Fruit fly (Drosophila melanogaster) whole organism, embryonic: ENCODE measurements around the gene CG34267.
A peak's percentile ranks its signal among the peaks of the same experiment; 100 is the strongest.

Experiments used
- Ada2b ChIP-seq: fragments of 200-800 bp; sonication (Bioruptor generic); IDR thresholded peaks from 2 replicates; pipeline ENCODE4 v1.3.6; 2022; ENCODE audit warnings: missing biosample characterization, missing genetic modification characterization
- Awh ChIP-seq: fragments of 200-800 bp; sonication (Bioruptor generic); IDR thresholded peaks from 2 replicates; pipeline ENCODE4, ENCODE4 v1.3.6; 2022; ENCODE audit warnings: missing biosample characterization, missing genetic modification characterization
- Bdp1 ChIP-seq: fragments of 200-800 bp; sonication (Bioruptor generic); optimal IDR thresholded peaks from 3 replicates; lab custom pipeline; 2016; ENCODE audit warnings: missing biosample characterization, missing genetic modification characterization
- Blimp-1 ChIP-seq: fragments of 200-800 bp; sonication (Bioruptor generic); optimal IDR thresholded peaks from 3 replicates; lab custom pipeline; 2018; ENCODE audit warnings: missing biosample characterization, missing genetic modification characterization, mild to moderate bottlenecking, moderate library complexity, missing genetic modification reagents
- CG10147 ChIP-seq: fragments of 200-800 bp; sonication (Bioruptor generic); optimal IDR thresholded peaks from 2 replicates; lab custom pipeline; 2019; ENCODE audit warnings: missing biosample characterization, mild to moderate bottlenecking, missing genetic modification characterization, moderate library complexity
- CG10267 ChIP-seq: fragments of 200-800 bp; sonication (Bioruptor generic); optimal IDR thresholded peaks from 2 replicates; lab custom pipeline; 2018; ENCODE audit warnings: missing biosample characterization, mild to moderate bottlenecking, missing genetic modification characterization, moderate library complexity
- CG12299 ChIP-seq: fragments of 200-800 bp; sonication (Bioruptor generic); optimal IDR thresholded peaks from 2 replicates; lab custom pipeline; 2018; ENCODE audit warnings: missing biosample characterization, mild to moderate bottlenecking, missing genetic modification characterization
- CG12659 ChIP-seq: fragments of 200-800 bp; sonication (Bioruptor generic); optimal IDR thresholded peaks from 3 replicates; lab custom pipeline; 2017; ENCODE audit warnings: mild to moderate bottlenecking, missing biosample characterization, missing genetic modification reagents, missing genetic modification characterization
- CG13287 ChIP-seq: fragments of 200-800 bp; sonication (Bioruptor generic); IDR thresholded peaks from 2 replicates; pipeline ENCODE4 v1.3.6; 2022; ENCODE audit warnings: missing biosample characterization, missing genetic modification characterization; ENCODE audit not compliant: partially characterized antibody
- CG15011 ChIP-seq: fragments of 200-800 bp; sonication (Bioruptor generic); optimal IDR thresholded peaks from 3 replicates; lab custom pipeline; 2018; ENCODE audit warnings: missing biosample characterization, mild to moderate bottlenecking, missing genetic modification characterization
- CG15696 ChIP-seq: fragments of 200-800 bp; sonication (Bioruptor generic); optimal IDR thresholded peaks from 2 replicates; lab custom pipeline; 2019; ENCODE audit warnings: missing biosample characterization, mild to moderate bottlenecking, missing genetic modification characterization, moderate library complexity
- CG16813 ChIP-seq: fragments of 200-800 bp; sonication (Bioruptor generic); IDR thresholded peaks from 3 replicates; pipeline ENCODE4 v1.3.6; 2022; ENCODE audit warnings: missing biosample characterization, missing genetic modification characterization; ENCODE audit not compliant: partially characterized antibody
- CG18764 ChIP-seq: fragments of 200-800 bp; sonication (Bioruptor generic); optimal IDR thresholded peaks from 3 replicates; lab custom pipeline; 2016; ENCODE audit warnings: missing biosample characterization, missing genetic modification characterization
- CG2678 ChIP-seq: fragments of 200-800 bp; sonication (Bioruptor generic); optimal IDR thresholded peaks from 3 replicates; lab custom pipeline; 2019; ENCODE audit warnings: missing biosample characterization, mild to moderate bottlenecking, missing genetic modification characterization, moderate library complexity
- CG2889 ChIP-seq: fragments of 200-800 bp; sonication (Bioruptor generic); IDR thresholded peaks from 3 replicates; pipeline ENCODE4 v1.3.6; 2022; ENCODE audit warnings: missing biosample characterization, missing genetic modification characterization
- CG34376 ChIP-seq: fragments of 200-800 bp; sonication (Bioruptor generic); optimal IDR thresholded peaks from 2 replicates; lab custom pipeline; 2018; ENCODE audit warnings: missing biosample characterization, mild to moderate bottlenecking, missing genetic modification characterization
- CG4360 ChIP-seq: fragments of 200-800 bp; sonication (Bioruptor generic); IDR thresholded peaks from 2 replicates; pipeline ENCODE4 v1.3.6; 2022; ENCODE audit warnings: missing biosample characterization, missing genetic modification characterization
- CG8765 ChIP-seq: fragments of 200-800 bp; sonication (Bioruptor generic); IDR thresholded peaks from 2 replicates; pipeline ENCODE4 v1.3.6; 2022; ENCODE audit warnings: missing biosample characterization, missing genetic modification characterization
- CrebB ChIP-seq: fragments of 200-800 bp; sonication (Bioruptor generic); optimal IDR thresholded peaks from 3 replicates; lab custom pipeline; 2018; ENCODE audit warnings: missing biosample characterization, mild to moderate bottlenecking, missing genetic modification characterization
- Dbx ChIP-seq: fragments of 200-800 bp; sonication (Bioruptor generic); IDR thresholded peaks from 3 replicates; pipeline ENCODE4 v1.3.6; 2022; ENCODE audit warnings: missing biosample characterization, missing genetic modification characterization
- Drgx ChIP-seq: fragments of 200-800 bp; sonication (Bioruptor generic); IDR thresholded peaks from 2 replicates; pipeline ENCODE4 v1.3.6; 2022; ENCODE audit warnings: missing biosample characterization, missing genetic modification characterization
- E2f2 ChIP-seq: fragments of 200-800 bp; sonication (Bioruptor generic); IDR thresholded peaks from 2 replicates; pipeline ENCODE4 v1.3.6; 2022; ENCODE audit warnings: missing biosample characterization, missing genetic modification characterization
- GATAe ChIP-seq: fragments of 200-800 bp; sonication (Bioruptor generic); conservative IDR thresholded peaks from 2 replicates; pipeline ENCODE4 v1.3.6; 2022; ENCODE audit warnings: missing biosample characterization, missing genetic modification characterization
- MBD-R2 ChIP-seq: fragments of 200-800 bp; sonication (Bioruptor generic); IDR thresholded peaks from 2 replicates; pipeline ENCODE4 v1.3.6; 2022; ENCODE audit warnings: missing biosample characterization, missing genetic modification characterization
- Mad ChIP-seq: fragments of 200-800 bp; sonication (Bioruptor generic); optimal IDR thresholded peaks from 2 replicates; lab custom pipeline; 2016; ENCODE audit warnings: missing biosample characterization, missing genetic modification characterization
- Max ChIP-seq: fragments of 200-800 bp; sonication (Bioruptor generic); optimal IDR thresholded peaks from 2 replicates; lab custom pipeline; 2016; ENCODE audit warnings: missing biosample characterization, mild to moderate bottlenecking, missing genetic modification characterization
- NK7.1 ChIP-seq: fragments of 200-800 bp; sonication (Bioruptor generic); optimal IDR thresholded peaks from 3 replicates; lab custom pipeline; 2016; ENCODE audit warnings: missing biosample characterization, missing genetic modification characterization
- Nf-YB ChIP-seq: fragments of 200-800 bp; sonication (Bioruptor generic); optimal IDR thresholded peaks from 3 replicates; lab custom pipeline; 2019; ENCODE audit warnings: missing biosample characterization, mild to moderate bottlenecking, missing genetic modification characterization, moderate library complexity
- NfI ChIP-seq: fragments of 200-800 bp; sonication (Bioruptor generic); optimal IDR thresholded peaks from 3 replicates; lab custom pipeline; 2018; ENCODE audit warnings: missing biosample characterization, mild to moderate bottlenecking, missing genetic modification characterization, moderate library complexity
- Poxn ChIP-seq: fragments of 200-800 bp; sonication (Bioruptor generic); IDR thresholded peaks from 2 replicates; pipeline ENCODE4 v1.3.6; 2022; ENCODE audit warnings: missing biosample characterization, missing genetic modification characterization
- Stat92E ChIP-seq, 3 experiments: fragments of >200 bp in 2 of 3; fragments of 200-800 bp in 1 of 3; sonication (Bioruptor generic) in 1 of 3; optimal IDR thresholded peaks; 2 replicates each; lab custom pipeline; 2017 to 2019; ENCODE audit warnings: missing biosample characterization in 3 of 3, missing genetic modification characterization in 3 of 3, mild to moderate bottlenecking in 1 of 3, moderate library complexity in 1 of 3
- al ChIP-seq: fragments of 200-800 bp; sonication (Bioruptor generic); IDR thresholded peaks from 2 replicates; pipeline ENCODE4 v1.3.6; 2022; ENCODE audit warnings: missing biosample characterization, missing genetic modification characterization
- chn ChIP-seq: fragments of 200-800 bp; sonication (Bioruptor generic); optimal IDR thresholded peaks from 2 replicates; lab custom pipeline; 2016; ENCODE audit warnings: missing biosample characterization, missing genetic modification characterization
- croc ChIP-seq: fragments of 200-800 bp; sonication (Bioruptor generic); conservative IDR thresholded peaks from 3 replicates; pipeline ENCODE4 v1.3.6; 2022; ENCODE audit warnings: missing biosample characterization, missing genetic modification characterization
- dati ChIP-seq: fragments of 200-800 bp; sonication (Bioruptor generic); IDR thresholded peaks from 2 replicates; pipeline ENCODE4 v1.3.6; 2022; ENCODE audit warnings: missing biosample characterization, missing genetic modification characterization
- dmrt99B ChIP-seq: fragments of 200-800 bp; sonication (Bioruptor generic); optimal IDR thresholded peaks from 2 replicates; lab custom pipeline; 2018; ENCODE audit warnings: missing biosample characterization, mild to moderate bottlenecking, missing genetic modification characterization, moderate library complexity
- en ChIP-seq: fragments of 200-800 bp; sonication (Bioruptor generic); optimal IDR thresholded peaks from 2 replicates; lab custom pipeline; 2016; ENCODE audit warnings: missing biosample characterization, missing genetic modification characterization
- exex ChIP-seq: fragments of 200-800 bp; sonication (Bioruptor generic); optimal IDR thresholded peaks from 4 replicates; lab custom pipeline; 2018; ENCODE audit warnings: missing biosample characterization, mild to moderate bottlenecking, missing genetic modification characterization, moderate library complexity
- fu2 ChIP-seq: fragments of 200-800 bp; sonication (Bioruptor generic); optimal IDR thresholded peaks from 2 replicates; lab custom pipeline; 2016; ENCODE audit warnings: missing biosample characterization, missing genetic modification characterization
- hb ChIP-seq: fragments of 200-800 bp; sonication (Bioruptor generic); IDR thresholded peaks from 3 replicates; pipeline ENCODE4 v1.3.6; 2022; ENCODE audit warnings: missing biosample characterization, missing genetic modification characterization; ENCODE audit not compliant: partially characterized antibody
- her ChIP-seq: fragments of 200-800 bp; sonication (Bioruptor generic); optimal IDR thresholded peaks from 2 replicates; lab custom pipeline; 2016; ENCODE audit warnings: missing biosample characterization, missing genetic modification characterization
- insv ChIP-seq, 2 experiments: fragments of 200-800 bp; sonication (Bioruptor generic); optimal IDR thresholded peaks; 3 replicates each; lab custom pipeline; 2016 to 2018; ENCODE audit warnings: missing biosample characterization in 2 of 2, missing genetic modification characterization in 2 of 2
- ken ChIP-seq: fragments of 200-800 bp; sonication (Bioruptor generic); IDR thresholded peaks from 3 replicates; pipeline ENCODE4 v1.3.6; 2022; ENCODE audit warnings: missing biosample characterization, missing genetic modification characterization
- onecut ChIP-seq: fragments of 200-800 bp; sonication (Bioruptor generic); IDR thresholded peaks from 2 replicates; pipeline ENCODE4 v1.3.6; 2022; ENCODE audit warnings: missing biosample characterization, missing genetic modification characterization
- row ChIP-seq: fragments of 200-800 bp; sonication (Bioruptor generic); IDR thresholded peaks from 3 replicates; pipeline ENCODE4 v1.3.6; 2022; ENCODE audit warnings: missing biosample characterization, missing genetic modification characterization
- sisA ChIP-seq: fragments of 200-800 bp; sonication (Bioruptor generic); IDR thresholded peaks from 2 replicates; pipeline ENCODE4 v1.3.6; 2022; ENCODE audit warnings: missing biosample characterization, missing genetic modification characterization
- stc ChIP-seq: fragments of 200-800 bp; sonication (Bioruptor generic); IDR thresholded peaks from 2 replicates; pipeline ENCODE4 v1.3.6; 2022; ENCODE audit warnings: missing biosample characterization, missing genetic modification characterization
- stwl ChIP-seq: fragments of 200-800 bp; sonication (Bioruptor generic); optimal IDR thresholded peaks from 3 replicates; lab custom pipeline; 2018; ENCODE audit warnings: missing biosample characterization, mild to moderate bottlenecking, missing genetic modification characterization, moderate library complexity
- twi ChIP-seq: fragments of 200-800 bp; optimal IDR thresholded peaks from 2 replicates; lab custom pipeline; 2019; ENCODE audit warnings: missing biosample characterization, mild to moderate bottlenecking, missing genetic modification characterization, moderate library complexity
- vfl ChIP-seq: fragments of 200-800 bp; sonication (Bioruptor generic); optimal IDR thresholded peaks from 2 replicates; lab custom pipeline; 2016; ENCODE audit warnings: missing biosample characterization, missing genetic modification characterization
- wek ChIP-seq: fragments of 200-800 bp; sonication (Bioruptor generic); optimal IDR thresholded peaks from 3 replicates; lab custom pipeline; 2018; ENCODE audit warnings: missing biosample characterization, mild to moderate bottlenecking, missing genetic modification characterization, moderate library complexity

The CG34267 gene

dm6 chr3L:531280-531853 lies 31.1 kb upstream of the CG34267 start (continued):
- no peak for TF ChIP-seq Bdp1 (GFP tag; lab: Kevin White, UChicago)
- TF ChIP-seq stwl (tag; lab: Kevin White, UChicago) = no peak
- no peak for TF ChIP-seq al (GFP tag; lab: Robert Waterston, UW)
- no peak for TF ChIP-seq CG4360
- no peak for TF ChIP-seq CG12299 (tag; lab: Kevin White, UChicago)
- TF ChIP-seq CG13287 = no peak
- TF ChIP-seq MBD-R2 = no peak
- no peak for TF ChIP-seq CG34376 (GFP tag; lab: Kevin White, UChicago)
- TF ChIP-seq Drgx (GFP tag; lab: Robert Waterston, UW) = peak; percentile 59
- TF ChIP-seq Ada2b (GFP tag; lab: Robert Waterston, UW) = no peak
- TF ChIP-seq vfl (GFP tag; lab: Kevin White, UChicago) = no peak
- TF ChIP-seq Poxn = no peak
- TF ChIP-seq Stat92E (GFP tag; optimal IDR thresholded peaks at IDR 0.05; lab: Kevin White, UChicago) = no peak
- no peak for TF ChIP-seq CG10147
- TF ChIP-seq Nf-YB = no peak
- no peak for TF ChIP-seq CG16813 (GFP tag; lab: Robert Waterston, UW)
- no peak for TF ChIP-seq CG10267 (tag; lab: Kevin White, UChicago)
- peak; percentile 41 for TF ChIP-seq Blimp-1 (GFP tag; lab: Kevin White, UChicago)
- no peak for TF ChIP-seq wek (GFP tag; lab: Kevin White, UChicago)
- TF ChIP-seq stc (GFP tag; lab: Robert Waterston, UW) = no peak
- TF ChIP-seq en (GFP tag; lab: Kevin White, UChicago) = no peak
- TF ChIP-seq CG12659 (GFP tag; lab: Kevin White, UChicago) = no peak
- TF ChIP-seq dmrt99B = peak; percentile 40
- no peak for TF ChIP-seq NK7.1 (GFP tag; lab: Kevin White, UChicago)
- no peak for TF ChIP-seq Mad (GFP tag; lab: Kevin White, UChicago)
- no peak for TF ChIP-seq fu2 (GFP tag; lab: Kevin White, UChicago)
- TF ChIP-seq CG2889 (GFP tag; lab: Robert Waterston, UW) = no peak
- no peak for TF ChIP-seq CG15696 (tag; lab: Kevin White, UChicago)
- no peak for TF ChIP-seq exex (tag; lab: Kevin White, UChicago)
- no peak for TF ChIP-seq ken (GFP tag; lab: Robert Waterston, UW)
- no peak for TF ChIP-seq NfI
- TF ChIP-seq Dbx (GFP tag; lab: Robert Waterston, UW) = no peak
- no peak for TF ChIP-seq E2f2 (GFP tag; lab: Robert Waterston, UW)
- TF ChIP-seq chn = no peak
- TF ChIP-seq hb (GFP tag; lab: Robert Waterston, UW) = no peak
- TF ChIP-seq CG8765 (GFP tag; lab: Robert Waterston, UW) = no peak
- TF ChIP-seq CG18764 = no peak
- TF ChIP-seq CrebB = no peak
- no peak for TF ChIP-seq twi (tag; lab: Kevin White, UChicago)
- no peak for TF ChIP-seq dati
- TF ChIP-seq insv (GFP tag; optimal IDR thresholded peaks at IDR 0.05; lab: Kevin White, UChicago) = no peak
- TF ChIP-seq her (GFP tag; lab: Kevin White, UChicago) = no peak
- TF ChIP-seq Awh (GFP tag; lab: Robert Waterston, UW) = no peak
- TF ChIP-seq CG2678 (tag; lab: Kevin White, UChicago) = peak; percentile 37
- TF ChIP-seq onecut (GFP tag; lab: Robert Waterston, UW) = peak; percentile 75
- TF ChIP-seq croc (GFP tag; lab: Robert Waterston, UW) = no peak
- no peak for TF ChIP-seq Max
- no peak for TF ChIP-seq GATAe (GFP tag; lab: Robert Waterston, UW)
- no peak for TF ChIP-seq sisA (GFP tag; lab: Robert Waterston, UW)
- TF ChIP-seq CG15011 (GFP tag; lab: Kevin White, UChicago) = no peak
- 0 out of 3 replicates have a peak, but pooled peaks have one; percentile 10 for TF ChIP-seq row (GFP tag; lab: Robert Waterston, UW)
